Fruit fly (Drosophila melanogaster) whole organism, embryonic: ENCODE data around the gene CG7739.

Source experiments
- Awh ChIP-seq: fragments of 200-800 bp; sonication (Bioruptor generic); IDR thresholded peaks from 2 replicates; pipeline ENCODE4, ENCODE4 v1.3.6; 2022; ENCODE audit warnings: missing biosample characterization, missing genetic modification characterization
- CG10431 ChIP-seq: fragments of 200-800 bp; sonication (Bioruptor generic); optimal IDR thresholded peaks from 3 replicates; lab custom pipeline; 2018; ENCODE audit warnings: missing biosample characterization, mild to moderate bottlenecking, missing genetic modification characterization
- CG12299 ChIP-seq: fragments of 200-800 bp; sonication (Bioruptor generic); optimal IDR thresholded peaks from 2 replicates; lab custom pipeline; 2018; ENCODE audit warnings: missing biosample characterization, mild to moderate bottlenecking, missing genetic modification characterization
- CG12942 ChIP-seq: fragments of 200-800 bp; sonication (Bioruptor generic); optimal IDR thresholded peaks from 3 replicates; lab custom pipeline; 2016; ENCODE audit warnings: missing biosample characterization, missing genetic modification characterization
- CG14014 ChIP-seq: fragments of 200-800 bp; sonication (Bioruptor generic); IDR thresholded peaks from 2 replicates; pipeline ENCODE4 v1.3.6; 2022; ENCODE audit warnings: missing biosample characterization, missing genetic modification characterization
- CG15073 ChIP-seq: fragments of 200-800 bp; sonication (Bioruptor generic); optimal IDR thresholded peaks from 2 replicates; lab custom pipeline; 2016; ENCODE audit warnings: missing biosample characterization, missing genetic modification characterization
- CG17359 ChIP-seq: fragments of 200-800 bp; sonication (Bioruptor generic); optimal IDR thresholded peaks from 3 replicates; lab custom pipeline; 2018; ENCODE audit warnings: missing biosample characterization, mild to moderate bottlenecking, missing genetic modification characterization, moderate library complexity
- CG17568 ChIP-seq: fragments of 200-800 bp; sonication (Bioruptor generic); optimal IDR thresholded peaks from 2 replicates; lab custom pipeline; 2018; ENCODE audit warnings: missing biosample characterization, mild to moderate bottlenecking, missing genetic modification characterization, moderate library complexity
- CG1792 ChIP-seq: fragments of 200-800 bp; sonication (Bioruptor generic); optimal IDR thresholded peaks from 2 replicates; lab custom pipeline; 2016; ENCODE audit warnings: missing biosample characterization, missing genetic modification characterization
- CG2199 ChIP-seq: fragments of 200-800 bp; sonication (Bioruptor generic); IDR thresholded peaks from 3 replicates; pipeline ENCODE4 v1.3.6; 2022; ENCODE audit warnings: missing biosample characterization, missing genetic modification characterization
- CG31224 ChIP-seq: fragments of 200-800 bp; sonication (Bioruptor generic); IDR thresholded peaks from 2 replicates; pipeline ENCODE4 v1.3.6; 2022; ENCODE audit warnings: missing biosample characterization, missing genetic modification characterization
- CG32532 ChIP-seq: fragments of 200-800 bp; sonication (Bioruptor generic); IDR thresholded peaks from 2 replicates; pipeline ENCODE4 v1.3.6; 2022; ENCODE audit warnings: missing biosample characterization, missing genetic modification characterization
- CG3726 ChIP-seq: fragments of 200-800 bp; sonication (Bioruptor generic); IDR thresholded peaks from 3 replicates; pipeline ENCODE4, ENCODE4 v1.3.6; 2022; ENCODE audit warnings: missing biosample characterization, missing genetic modification characterization
- CG7556 ChIP-seq: fragments of 200-800 bp; sonication (Bioruptor generic); optimal IDR thresholded peaks from 2 replicates; lab custom pipeline; 2017; ENCODE audit warnings: missing biosample characterization, mild to moderate bottlenecking, missing genetic modification characterization
- CG7987 ChIP-seq: fragments of 200-800 bp; sonication (Bioruptor generic); optimal IDR thresholded peaks from 2 replicates; lab custom pipeline; 2018; ENCODE audit warnings: missing biosample characterization, mild to moderate bottlenecking, missing genetic modification characterization, moderate library complexity
- CG8944 ChIP-seq: fragments of 200-800 bp; sonication (Bioruptor generic); optimal IDR thresholded peaks from 3 replicates; lab custom pipeline; 2016; ENCODE audit warnings: missing biosample characterization, missing genetic modification characterization
- CG9797 ChIP-seq: fragments of 200-800 bp; sonication (Bioruptor generic); optimal IDR thresholded peaks from 3 replicates; lab custom pipeline; 2018; ENCODE audit warnings: missing biosample characterization, mild to moderate bottlenecking, missing genetic modification characterization
- Eip74EF ChIP-seq, 2 experiments: fragments of 200-800 bp in 1 of 2; fragments of >200 bp in 1 of 2; sonication (Bioruptor generic) in 1 of 2; optimal IDR thresholded peaks; 2 replicates each; lab custom pipeline; 2017 to 2019; ENCODE audit warnings: missing biosample characterization in 2 of 2, missing genetic modification characterization in 2 of 2, mild to moderate bottlenecking in 1 of 2, moderate library complexity in 1 of 2
- Ets97D ChIP-seq: fragments of 200-800 bp; sonication (Bioruptor generic); optimal IDR thresholded peaks from 3 replicates; lab custom pipeline; 2016; ENCODE audit warnings: missing biosample characterization, missing genetic modification characterization
- GATAe ChIP-seq: fragments of 200-800 bp; sonication (Bioruptor generic); conservative IDR thresholded peaks from 2 replicates; pipeline ENCODE4 v1.3.6; 2022; ENCODE audit warnings: missing biosample characterization, missing genetic modification characterization
- HmgD ChIP-seq: fragments of 200-800 bp; sonication (Bioruptor generic); optimal IDR thresholded peaks from 3 replicates; lab custom pipeline; 2016; ENCODE audit warnings: missing biosample characterization, missing genetic modification characterization
- Kr ChIP-seq: fragments of 200-800 bp; sonication (Bioruptor generic); optimal IDR thresholded peaks from 2 replicates; lab custom pipeline; 2017; ENCODE audit warnings: missing biosample characterization, mild to moderate bottlenecking, missing genetic modification characterization
- NFAT ChIP-seq: fragments of 200-800 bp; sonication (Bioruptor generic); IDR thresholded peaks from 2 replicates; pipeline ENCODE4 v1.3.6; 2022; ENCODE audit warnings: missing biosample characterization, missing genetic modification characterization
- Oaz ChIP-seq: fragments of 200-800 bp; sonication (Bioruptor generic); IDR thresholded peaks from 2 replicates; pipeline ENCODE4 v1.3.6; 2022; ENCODE audit warnings: missing biosample characterization, missing genetic modification characterization
- Xrp1 ChIP-seq: fragments of 200-800 bp; sonication (Bioruptor generic); IDR thresholded peaks from 2 replicates; pipeline ENCODE4 v1.3.6; 2022; ENCODE audit warnings: missing biosample characterization, missing genetic modification characterization
- abd-A ChIP-seq: fragments of 200-800 bp; sonication (Bioruptor generic); optimal IDR thresholded peaks from 3 replicates; lab custom pipeline; 2019; ENCODE audit warnings: missing biosample characterization, mild to moderate bottlenecking, missing genetic modification characterization, moderate library complexity
- amos ChIP-seq: fragments of 200-800 bp; sonication (Bioruptor generic); IDR thresholded peaks from 2 replicates; pipeline ENCODE4 v1.3.6; 2022; ENCODE audit warnings: missing biosample characterization, missing genetic modification characterization; ENCODE audit not compliant: partially characterized antibody
- bsh ChIP-seq, 2 experiments: fragments of 200-800 bp; sonication (Bioruptor generic); optimal IDR thresholded peaks; 2 replicates each; lab custom pipeline; 2017 to 2018; ENCODE audit warnings: mild to moderate bottlenecking in 2 of 2, missing biosample characterization in 2 of 2, missing genetic modification characterization in 2 of 2, moderate library complexity in 1 of 2
- caup ChIP-seq: fragments of 200-800 bp; sonication (Bioruptor generic); optimal IDR thresholded peaks from 3 replicates; lab custom pipeline; 2017; ENCODE audit warnings: missing biosample characterization, mild to moderate bottlenecking, missing genetic modification characterization, moderate library complexity; ENCODE audit not compliant: severe bottlenecking
- crp ChIP-seq, 2 experiments: fragments of 200-800 bp; sonication (Bioruptor generic); optimal IDR thresholded peaks; 2 replicates in 1 of 2; 3 replicates in 1 of 2; lab custom pipeline; 2017; ENCODE audit warnings: missing biosample characterization in 2 of 2, missing genetic modification characterization in 2 of 2, mild to moderate bottlenecking in 1 of 2, moderate library complexity in 1 of 2
- dimm ChIP-seq: fragments of 200-800 bp; sonication (Bioruptor generic); IDR thresholded peaks from 2 replicates; pipeline ENCODE4 v1.3.6; 2022; ENCODE audit warnings: missing biosample characterization, missing genetic modification characterization
- exex ChIP-seq: fragments of 200-800 bp; sonication (Bioruptor generic); optimal IDR thresholded peaks from 4 replicates; lab custom pipeline; 2018; ENCODE audit warnings: missing biosample characterization, mild to moderate bottlenecking, missing genetic modification characterization, moderate library complexity
- grau ChIP-seq: fragments of 200-800 bp; optimal IDR thresholded peaks from 3 replicates; lab custom pipeline; 2019; ENCODE audit warnings: missing biosample characterization, mild to moderate bottlenecking, missing genetic modification characterization, moderate library complexity
- gsb ChIP-seq: fragments of 200-800 bp; sonication (Bioruptor generic); IDR thresholded peaks from 2 replicates; pipeline ENCODE4 v1.3.6; 2022; ENCODE audit warnings: missing biosample characterization, missing genetic modification characterization
- gt ChIP-seq: fragments of 200-800 bp; sonication (Bioruptor generic); IDR thresholded peaks from 2 replicates; pipeline ENCODE4 v1.3.6; 2022; ENCODE audit warnings: missing biosample characterization, missing genetic modification characterization
- onecut ChIP-seq: fragments of 200-800 bp; sonication (Bioruptor generic); IDR thresholded peaks from 2 replicates; pipeline ENCODE4 v1.3.6; 2022; ENCODE audit warnings: missing biosample characterization, missing genetic modification characterization
- pros ChIP-seq: fragments of 200-800 bp; sonication (Bioruptor generic); optimal IDR thresholded peaks from 3 replicates; lab custom pipeline; 2019; ENCODE audit warnings: missing biosample characterization, mild to moderate bottlenecking, missing genetic modification characterization, moderate library complexity
- row ChIP-seq: fragments of 200-800 bp; sonication (Bioruptor generic); IDR thresholded peaks from 3 replicates; pipeline ENCODE4 v1.3.6; 2022; ENCODE audit warnings: missing biosample characterization, missing genetic modification characterization
- salm ChIP-seq: fragments of 200-800 bp; sonication (Bioruptor generic); optimal IDR thresholded peaks from 2 replicates; lab custom pipeline; 2018; ENCODE audit warnings: missing biosample characterization, mild to moderate bottlenecking, missing genetic modification characterization
- sd ChIP-seq: fragments of 200-800 bp; sonication (Bioruptor generic); optimal IDR thresholded peaks from 3 replicates; lab custom pipeline; 2018; ENCODE audit warnings: missing biosample characterization, mild to moderate bottlenecking, missing genetic modification characterization, moderate library complexity
- sens ChIP-seq: fragments of 200-800 bp; sonication (Bioruptor generic); peaks from one replicate; lab custom pipeline; 2016; ENCODE audit warnings: missing biosample characterization, missing genetic modification characterization
- slp2 ChIP-seq: fragments of 200-800 bp; sonication (Bioruptor generic); optimal IDR thresholded peaks from 2 replicates; lab custom pipeline; 2016; ENCODE audit warnings: missing biosample characterization, missing genetic modification characterization
- tll ChIP-seq, 2 experiments: fragments of 200-800 bp in 1 of 2; fragments of >200 bp in 1 of 2; sonication (Bioruptor generic) in 1 of 2; optimal IDR thresholded peaks; 2 replicates each; lab custom pipeline; 2017 to 2019; ENCODE audit warnings: missing biosample characterization in 2 of 2, missing genetic modification characterization in 2 of 2, mild to moderate bottlenecking in 1 of 2, moderate library complexity in 1 of 2
- twi ChIP-seq: fragments of 200-800 bp; optimal IDR thresholded peaks from 2 replicates; lab custom pipeline; 2019; ENCODE audit warnings: missing biosample characterization, mild to moderate bottlenecking, missing genetic modification characterization, moderate library complexity
- zen ChIP-seq: fragments of 200-800 bp; sonication (Bioruptor generic); optimal IDR thresholded peaks from 3 replicates; lab custom pipeline; 2018; ENCODE audit warnings: missing biosample characterization, mild to moderate bottlenecking, missing genetic modification characterization, moderate library complexity

The CG7739 gene

DNA sequence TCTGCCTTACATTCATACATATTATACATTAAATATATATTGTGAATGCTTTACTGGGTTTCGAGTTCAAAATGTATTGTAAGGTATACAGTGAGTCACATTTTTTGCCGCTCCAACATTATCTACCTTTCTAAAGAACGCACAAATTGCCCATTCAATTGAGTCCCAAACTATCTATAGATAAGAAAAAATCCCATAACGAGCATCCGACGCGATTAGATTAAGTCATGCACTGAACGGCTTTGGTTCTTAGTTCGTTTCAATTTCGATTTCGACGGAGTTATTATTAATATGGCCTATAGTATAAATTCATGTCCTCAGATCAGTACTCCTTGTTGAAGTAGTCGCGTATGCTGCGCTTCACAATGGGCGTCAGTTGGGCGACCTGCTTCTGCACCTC is 45.4 kb downstream of the CG7739 start (continued):
- TF ChIP-seq CG2199 (GFP tag; lab: Robert Waterston, UW) (peak; percentile 84; the same call in 2 of the 3 replicates), sd (peak; percentile 55), GATAe (peak; percentile 72), dimm (no peak), exex (tag; lab: Kevin White, UChicago) (peak; percentile 93), CG17359 (tag; lab: Kevin White, UChicago) (no peak), CG8944 (GFP tag; lab: Kevin White, UChicago) (no peak), CG31224 (GFP tag; lab: Robert Waterston, UW) (no peak), slp2 (GFP tag; lab: Kevin White, UChicago) (no peak), CG9797 (GFP tag; lab: Kevin White, UChicago) (no peak), CG7987 (no peak)

DNA sequence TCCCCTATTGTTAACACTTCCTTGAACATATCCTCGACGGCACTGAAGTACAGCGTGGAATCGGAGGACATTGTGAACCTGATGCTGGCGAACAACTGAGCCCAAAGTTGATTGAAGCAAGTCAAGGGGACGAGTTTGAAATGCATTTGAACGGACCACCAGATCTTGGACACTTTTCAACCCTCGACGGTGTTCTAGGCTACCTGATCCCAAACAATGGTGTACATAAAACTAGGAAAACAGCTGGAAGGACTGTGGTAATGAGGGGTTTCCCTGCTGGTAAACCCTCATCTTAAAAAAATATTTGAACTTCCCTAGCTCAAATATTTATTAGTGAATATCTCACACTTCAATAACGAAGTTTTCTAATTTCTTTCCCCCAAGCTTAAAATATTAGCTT is 45.9 kb downstream of the CG7739 start, which contains the start of gene CG13454:
CG13454 (minus strand) TSS at position 101 of the 400 bp plus-strand sequence.
- TF ChIP-seq salm (tag; lab: Kevin White, UChicago) (no peak), gt (no peak), caup (GFP tag; lab: Kevin White, UChicago) (no peak), grau (tag; lab: Kevin White, UChicago) (no peak), tll (GFP tag; optimal IDR thresholded peaks at IDR 0.05; lab: Kevin White, UChicago) (peak in 1 of 2 experiments; percentile 32), twi (tag; lab: Kevin White, UChicago) (peak; percentile 36), CG14014 (GFP tag; lab: Robert Waterston, UW) (no peak), sens (peak; percentile 60), Awh (GFP tag; lab: Robert Waterston, UW) (0 out of 2 replicates have a peak, but pooled peaks have one; percentile 10), Kr (GFP tag; lab: Kevin White, UChicago) (peak; percentile 8), Xrp1 (GFP tag; lab: Robert Waterston, UW) (0 out of 2 replicates have a peak, but pooled peaks have one; percentile 8), crp (GFP tag; optimal IDR thresholded peaks at IDR 0.05; lab: Kevin White, UChicago) (peak in 1 of 2 experiments; percentile 1), NFAT (GFP tag; lab: Robert Waterston, UW) (no peak), CG12942 (GFP tag; lab: Kevin White, UChicago) (no peak), Eip74EF (GFP tag; optimal IDR thresholded peaks at IDR 0.05; lab: Kevin White, UChicago) (no peak), HmgD (GFP tag; lab: Kevin White, UChicago) (no peak), pros (GFP tag; lab: Kevin White, UChicago) (peak; percentile 44), gsb (GFP tag; lab: Robert Waterston, UW) (no peak), CG12299 (tag; lab: Kevin White, UChicago) (no peak), CG3726 (GFP tag; lab: Robert Waterston, UW) (no peak), row (GFP tag; lab: Robert Waterston, UW) (no peak), CG2199 (GFP tag; lab: Robert Waterston, UW) (0 out of 3 replicates have a peak, but pooled peaks have one; percentile 21), abd-A (tag; lab: Kevin White, UChicago) (no peak), CG32532 (GFP tag; lab: Robert Waterston, UW) (no peak), CG1792 (GFP tag; lab: Kevin White, UChicago) (no peak), Ets97D (GFP tag; lab: Kevin White, UChicago) (no peak), CG17568 (GFP tag; lab: Kevin White, UChicago) (no peak), Oaz (GFP tag; lab: Robert Waterston, UW) (no peak), CG10431 (no peak), zen (tag; lab: Kevin White, UChicago) (peak; percentile 69), CG15073 (GFP tag; lab: Kevin White, UChicago) (no peak), bsh (GFP tag; optimal IDR thresholded peaks at IDR 0.05; lab: Kevin White, UChicago) (no peak), onecut (GFP tag; lab: Robert Waterston, UW) (no peak), CG7556 (GFP tag; lab: Kevin White, UChicago) (no peak), amos (GFP tag; lab: Robert Waterston, UW) (no peak)
- TF ChIP-seq, all 482 proteins: peak for 10
